Fruit fly (Drosophila melanogaster) whole organism, embryonic: ENCODE data around the gene dally.

ENCODE experiments used
- ATbp ChIP-seq: fragments of 200-800 bp; sonication (Bioruptor generic); optimal IDR thresholded peaks from 2 replicates; lab custom pipeline; 2017; ENCODE audit warnings: missing biosample characterization, mild to moderate bottlenecking, missing genetic modification characterization, missing genetic modification reagents
- Atf6 ChIP-seq: fragments of 200-800 bp; sonication (Bioruptor generic); IDR thresholded peaks from 2 replicates; pipeline ENCODE4 v1.3.6; 2022; ENCODE audit warnings: missing biosample characterization, missing genetic modification characterization
- B-H2 ChIP-seq: fragments of 200-800 bp; sonication (Bioruptor generic); optimal IDR thresholded peaks from 2 replicates; lab custom pipeline; 2018; ENCODE audit warnings: missing biosample characterization, mild to moderate bottlenecking, missing genetic modification characterization
- Bdp1 ChIP-seq: fragments of 200-800 bp; sonication (Bioruptor generic); optimal IDR thresholded peaks from 3 replicates; lab custom pipeline; 2016; ENCODE audit warnings: missing biosample characterization, missing genetic modification characterization
- CG10431 ChIP-seq: fragments of 200-800 bp; sonication (Bioruptor generic); optimal IDR thresholded peaks from 3 replicates; lab custom pipeline; 2018; ENCODE audit warnings: missing biosample characterization, mild to moderate bottlenecking, missing genetic modification characterization
- CG10543 ChIP-seq: fragments of 200-800 bp; sonication (Bioruptor generic); optimal IDR thresholded peaks from 3 replicates; lab custom pipeline; 2017; ENCODE audit warnings: missing biosample characterization, mild to moderate bottlenecking, missing genetic modification characterization, moderate library complexity
- CG10959 ChIP-seq: fragments of 200-800 bp; sonication (Bioruptor generic); IDR thresholded peaks from 2 replicates; pipeline ENCODE4 v1.3.6; 2022; ENCODE audit warnings: missing biosample characterization, missing genetic modification characterization
- CG12155 ChIP-seq: fragments of 200-800 bp; sonication (Bioruptor generic); optimal IDR thresholded peaks from 3 replicates; lab custom pipeline; 2016; ENCODE audit warnings: missing biosample characterization, missing genetic modification characterization
- CG14441 ChIP-seq: fragments of 200-800 bp; sonication (Bioruptor generic); IDR thresholded peaks from 2 replicates; pipeline ENCODE4 v1.3.6; 2022; ENCODE audit warnings: missing biosample characterization, missing genetic modification characterization
- CG15073 ChIP-seq: fragments of 200-800 bp; sonication (Bioruptor generic); optimal IDR thresholded peaks from 2 replicates; lab custom pipeline; 2016; ENCODE audit warnings: missing biosample characterization, missing genetic modification characterization
- CG15269 ChIP-seq: fragments of 200-800 bp; sonication (Bioruptor generic); optimal IDR thresholded peaks from 2 replicates; lab custom pipeline; 2018; ENCODE audit warnings: missing biosample characterization, mild to moderate bottlenecking, missing genetic modification characterization, moderate library complexity
- CG1529 ChIP-seq: fragments of 200-800 bp; sonication (Bioruptor generic); optimal IDR thresholded peaks from 3 replicates; lab custom pipeline; 2018; ENCODE audit warnings: missing biosample characterization, missing genetic modification characterization
- CG18599 ChIP-seq: fragments of 200-800 bp; sonication (Bioruptor generic); optimal IDR thresholded peaks from 3 replicates; lab custom pipeline; 2017; ENCODE audit warnings: missing biosample characterization, missing genetic modification characterization, mild to moderate bottlenecking, moderate library complexity, missing genetic modification reagents
- CG33557 ChIP-seq: fragments of 200-800 bp; sonication (Bioruptor generic); optimal IDR thresholded peaks from 2 replicates; lab custom pipeline; 2019; ENCODE audit warnings: missing biosample characterization, mild to moderate bottlenecking, missing genetic modification characterization, moderate library complexity
- CG3838 ChIP-seq: fragments of 200-800 bp; sonication (Bioruptor generic); optimal IDR thresholded peaks from 3 replicates; lab custom pipeline; 2016; ENCODE audit warnings: missing biosample characterization, missing genetic modification characterization
- CG4328 ChIP-seq: fragments of 200-800 bp; sonication (Bioruptor generic); optimal IDR thresholded peaks from 3 replicates; lab custom pipeline; 2017; ENCODE audit warnings: missing biosample characterization, missing genetic modification reagents, missing genetic modification characterization
- CG9215 ChIP-seq: fragments of 200-800 bp; sonication (Bioruptor generic); IDR thresholded peaks from 2 replicates; pipeline ENCODE4 v1.3.6; 2022; ENCODE audit warnings: missing biosample characterization, missing genetic modification characterization
- CG9797 ChIP-seq: fragments of 200-800 bp; sonication (Bioruptor generic); optimal IDR thresholded peaks from 3 replicates; lab custom pipeline; 2018; ENCODE audit warnings: missing biosample characterization, mild to moderate bottlenecking, missing genetic modification characterization
- CoRest ChIP-seq: fragments of 200-800 bp; sonication (Bioruptor generic); optimal IDR thresholded peaks from 3 replicates; lab custom pipeline; 2018; ENCODE audit warnings: missing biosample characterization, mild to moderate bottlenecking, missing genetic modification characterization, moderate library complexity
- D19A ChIP-seq: fragments of 200-800 bp; optimal IDR thresholded peaks from 3 replicates; lab custom pipeline; 2019; ENCODE audit warnings: missing biosample characterization, mild to moderate bottlenecking, missing genetic modification characterization, moderate library complexity
- H15 ChIP-seq: fragments of 200-800 bp; sonication (Bioruptor generic); IDR thresholded peaks from 3 replicates; pipeline ENCODE4 v1.3.6; 2022; ENCODE audit warnings: missing biosample characterization, missing genetic modification characterization
- HHEX ChIP-seq: fragments of 200-800 bp; sonication (Bioruptor generic); optimal IDR thresholded peaks from 3 replicates; lab custom pipeline; 2017; ENCODE audit warnings: missing biosample characterization, mild to moderate bottlenecking, missing genetic modification characterization, missing genetic modification reagents
- MESR4 ChIP-seq: fragments of 200-800 bp; sonication (Bioruptor generic); optimal IDR thresholded peaks from 2 replicates; lab custom pipeline; 2018; ENCODE audit warnings: missing biosample characterization, mild to moderate bottlenecking, missing genetic modification characterization, moderate library complexity
- Meics ChIP-seq: fragments of 200-800 bp; sonication (Bioruptor generic); optimal IDR thresholded peaks from 2 replicates; lab custom pipeline; 2017; ENCODE audit warnings: missing biosample characterization, mild to moderate bottlenecking, missing genetic modification characterization
- Myb ChIP-seq: fragments of 200-800 bp; sonication (Bioruptor generic); optimal IDR thresholded peaks from 2 replicates; lab custom pipeline; 2016; ENCODE audit warnings: missing biosample characterization, missing genetic modification characterization
- Nf-YB ChIP-seq: fragments of 200-800 bp; sonication (Bioruptor generic); optimal IDR thresholded peaks from 3 replicates; lab custom pipeline; 2019; ENCODE audit warnings: missing biosample characterization, mild to moderate bottlenecking, missing genetic modification characterization, moderate library complexity
- Sin3A ChIP-seq: fragments of >200 bp; optimal IDR thresholded peaks from 2 replicates; lab custom pipeline; 2018
- Sox102F ChIP-seq: fragments of 200-800 bp; sonication (Bioruptor generic); optimal IDR thresholded peaks from 2 replicates; lab custom pipeline; 2018; ENCODE audit warnings: missing biosample characterization, mild to moderate bottlenecking, missing genetic modification characterization, moderate library complexity
- Sry-δ ChIP-seq: fragments of 200-800 bp; sonication (Bioruptor generic); optimal IDR thresholded peaks from 2 replicates; lab custom pipeline; 2016; ENCODE audit warnings: missing biosample characterization, missing genetic modification characterization
- bcd ChIP-seq: fragments of 200-800 bp; sonication (Bioruptor generic); optimal IDR thresholded peaks from 2 replicates; lab custom pipeline; 2017; ENCODE audit warnings: missing biosample characterization, mild to moderate bottlenecking, missing genetic modification characterization
- crc ChIP-seq: fragments of 200-800 bp; sonication (Bioruptor generic); optimal IDR thresholded peaks from 2 replicates; lab custom pipeline; 2016; ENCODE audit warnings: missing biosample characterization, missing genetic modification characterization
- da ChIP-seq: fragments of 200-800 bp; sonication (Bioruptor generic); optimal IDR thresholded peaks from 2 replicates; lab custom pipeline; 2016; ENCODE audit warnings: missing biosample characterization, missing genetic modification characterization
- dimm ChIP-seq: fragments of 200-800 bp; sonication (Bioruptor generic); IDR thresholded peaks from 2 replicates; pipeline ENCODE4 v1.3.6; 2022; ENCODE audit warnings: missing biosample characterization, missing genetic modification characterization
- dmrt99B ChIP-seq: fragments of 200-800 bp; sonication (Bioruptor generic); optimal IDR thresholded peaks from 2 replicates; lab custom pipeline; 2018; ENCODE audit warnings: missing biosample characterization, mild to moderate bottlenecking, missing genetic modification characterization, moderate library complexity
- dysf ChIP-seq: fragments of 200-800 bp; sonication (Bioruptor generic); IDR thresholded peaks from 3 replicates; pipeline ENCODE4 v1.3.6; 2022; ENCODE audit warnings: missing biosample characterization, missing genetic modification characterization
- ems ChIP-seq: fragments of 200-800 bp; sonication (Bioruptor generic); optimal IDR thresholded peaks from 3 replicates; lab custom pipeline; 2016; ENCODE audit warnings: missing biosample characterization, missing genetic modification characterization
- eyg ChIP-seq: fragments of 200-800 bp; sonication (Bioruptor generic); optimal IDR thresholded peaks from 3 replicates; lab custom pipeline; 2016; ENCODE audit warnings: missing biosample characterization, missing genetic modification characterization
- gce ChIP-seq: fragments of 200-800 bp; sonication (Bioruptor generic); IDR thresholded peaks from 3 replicates; pipeline ENCODE4 v1.3.6; 2022; ENCODE audit warnings: missing biosample characterization, missing genetic modification characterization
- jigr1 ChIP-seq: fragments of 200-800 bp; sonication (Bioruptor generic); IDR thresholded peaks from 3 replicates; pipeline ENCODE4 v1.3.6; 2022; ENCODE audit warnings: missing biosample characterization, missing genetic modification characterization
- lmd ChIP-seq: fragments of 200-800 bp; sonication (Bioruptor generic); IDR thresholded peaks from 2 replicates; pipeline ENCODE4 v1.3.6; 2022; ENCODE audit warnings: missing biosample characterization, missing genetic modification characterization
- nau ChIP-seq: fragments of 200-800 bp; sonication (Bioruptor generic); optimal IDR thresholded peaks from 3 replicates; lab custom pipeline; 2017; ENCODE audit warnings: missing biosample characterization, mild to moderate bottlenecking, missing genetic modification characterization, missing genetic modification reagents
- org-1 ChIP-seq: fragments of 200-800 bp; sonication (Bioruptor generic); optimal IDR thresholded peaks from 2 replicates; lab custom pipeline; 2017; ENCODE audit warnings: missing biosample characterization, missing genetic modification characterization
- pan ChIP-seq, 4 experiments: fragments of >200 bp in 3 of 4; fragments of 200-800 bp in 1 of 4; sonication (Bioruptor generic) in 1 of 4; optimal IDR thresholded peaks in 3 of 4; IDR thresholded peaks in 1 of 4; 2 replicates each; pipeline versions ENCODE4 v1.3.6 to Lab custom; 2017 to 2022; ENCODE audit warnings: missing biosample characterization in 2 of 4, missing genetic modification characterization in 2 of 4, mixed read lengths in 1 of 4
- phol ChIP-seq: fragments of 200-800 bp; sonication (Bioruptor generic); optimal IDR thresholded peaks from 3 replicates; lab custom pipeline; 2018; ENCODE audit warnings: missing biosample characterization, mild to moderate bottlenecking, missing genetic modification characterization, moderate library complexity
- ro ChIP-seq: fragments of 200-800 bp; sonication (Bioruptor generic); IDR thresholded peaks from 2 replicates; pipeline ENCODE4 v1.3.6; 2022; ENCODE audit warnings: missing biosample characterization, missing genetic modification characterization
- slbo ChIP-seq: fragments of 200-800 bp; sonication (Bioruptor generic); IDR thresholded peaks from 2 replicates; pipeline ENCODE4 v1.3.6; 2022; ENCODE audit warnings: missing biosample characterization, missing genetic modification characterization
- tap ChIP-seq: fragments of 200-800 bp; optimal IDR thresholded peaks from 3 replicates; lab custom pipeline; 2019; ENCODE audit warnings: missing biosample characterization, mild to moderate bottlenecking, missing genetic modification characterization, moderate library complexity
- tin ChIP-seq: fragments of 200-800 bp; sonication (Bioruptor generic); optimal IDR thresholded peaks from 3 replicates; lab custom pipeline; 2016; ENCODE audit warnings: missing biosample characterization, missing genetic modification characterization
- vfl ChIP-seq: fragments of 200-800 bp; sonication (Bioruptor generic); optimal IDR thresholded peaks from 2 replicates; lab custom pipeline; 2016; ENCODE audit warnings: missing biosample characterization, missing genetic modification characterization
- zfh2 ChIP-seq: fragments of 200-800 bp; sonication (Bioruptor generic); optimal IDR thresholded peaks from 2 replicates; lab custom pipeline; 2016; ENCODE audit warnings: missing biosample characterization, missing genetic modification characterization

The dally gene

dm6 chr3L:8823730-8824374 lies 3.5 kb upstream of the dally start (continued):
- TF ChIP-seq CG12155 (GFP tag; lab: Kevin White, UChicago) (peak; percentile 1), Myb (no peak), tap (tag; lab: Kevin White, UChicago) (peak; percentile 3), da (no peak), CG10543 (GFP tag; lab: Kevin White, UChicago) (no peak), CG9215 (0 out of 2 replicates have a peak, but pooled peaks have one; percentile 31), Bdp1 (no peak), zfh2 (GFP tag; lab: Kevin White, UChicago) (no peak), phol (tag; lab: Kevin White, UChicago) (peak; percentile 56), ATbp (GFP tag; lab: Kevin White, UChicago) (no peak), CG15073 (GFP tag; lab: Kevin White, UChicago) (no peak), Sin3A (lab: Kevin White, UChicago) (no peak), Atf6 (GFP tag; lab: Robert Waterston, UW) (0 out of 2 replicates have a peak, but pooled peaks have one; percentile 29), CoRest (tag; lab: Kevin White, UChicago) (peak; percentile 46), Sry-δ (GFP tag; lab: Kevin White, UChicago) (no peak), HHEX (no peak), CG18599 (GFP tag; lab: Kevin White, UChicago) (peak; percentile 55), eyg (no peak), tin (GFP tag; lab: Kevin White, UChicago) (peak; percentile 46), org-1 (GFP tag; lab: Kevin White, UChicago) (no peak), CG10959 (GFP tag; lab: Robert Waterston, UW) (peak; percentile 41; the same call in 1 of the 2 replicates), Nf-YB (GFP tag; lab: Kevin White, UChicago) (no peak), CG14441 (no peak), vfl (GFP tag; lab: Kevin White, UChicago) (no peak), Meics (no peak), lmd (peak; percentile 26; the same call in 1 of the 2 replicates), CG3838 (GFP tag; lab: Kevin White, UChicago) (no peak), D19A (no peak), CG4328 (GFP tag; lab: Kevin White, UChicago) (no peak), gce (GFP tag; lab: Robert Waterston, UW) (peak; percentile 57; the same call in 1 of the 3 replicates), pan (optimal IDR thresholded peaks at IDR 0.05; lab: Kevin White, UChicago) (no peak), pan (GFP tag; optimal IDR thresholded peaks at IDR 0.05 in 1 of 2, IDR thresholded peaks at IDR 0.05 in 1 of 2) (peak in 1 of 2 experiments; percentile 43), dysf (GFP tag; lab: Robert Waterston, UW) (peak; percentile 40; the same call in 1 of the 3 replicates), ro (GFP tag; lab: Robert Waterston, UW) (peak; percentile 35; the same call in 1 of the 2 replicates), CG9797 (GFP tag; lab: Kevin White, UChicago) (no peak), dmrt99B (tag; lab: Kevin White, UChicago) (peak; percentile 75), Sox102F (GFP tag; lab: Kevin White, UChicago) (peak; percentile 56), jigr1 (GFP tag; lab: Robert Waterston, UW) (no peak), H15 (peak; percentile 35; the same call in 1 of the 3 replicates), slbo (peak; percentile 73), ems (GFP tag; lab: Kevin White, UChicago) (no peak), CG10431 (GFP tag; lab: Kevin White, UChicago) (no peak), CG33557 (no peak), dimm (0 out of 2 replicates have a peak, but pooled peaks have one; percentile 17), bcd (GFP tag; lab: Kevin White, UChicago) (peak; percentile 48), crc (no peak), nau (GFP tag; lab: Kevin White, UChicago) (no peak), CG1529 (GFP tag; lab: Kevin White, UChicago) (peak; percentile 33), CG15269 (tag; lab: Kevin White, UChicago) (peak; percentile 34), MESR4 (GFP tag; lab: Kevin White, UChicago) (no peak), B-H2 (GFP tag; lab: Kevin White, UChicago) (no peak)
